Worm (Caenorhabditis elegans) whole organism, L2 larva: ENCODE data around the gene dhs-8.

ENCODE experiments used
- C34F6.9 ChIP-seq: fragments of 150-350 bp; optimal IDR thresholded peaks from 2 replicates; lab custom pipeline; 2014; ENCODE audit warnings: missing biosample characterization, missing genetic modification characterization
- F13H6.1 ChIP-seq: sonication (generic microtip); optimal IDR thresholded peaks from 2 replicates; lab custom pipeline; 2016; ENCODE audit warnings: missing genetic modification characterization, missing compliant biosample characterization
- aly-2 ChIP-seq: fragments of 150-350 bp; optimal IDR thresholded peaks from 2 replicates; lab custom pipeline; 2014; ENCODE audit warnings: missing biosample characterization, missing genetic modification characterization
- ama-1 ChIP-seq: fragments of 150-350 bp; optimal IDR thresholded peaks from 2 replicates; lab custom pipeline; 2018; ENCODE audit warnings: inconsistent platforms
- blmp-1 ChIP-seq: sonication (generic microtip); optimal IDR thresholded peaks from 2 replicates; lab custom pipeline; 2017; ENCODE audit warnings: missing genetic modification characterization, mild to moderate bottlenecking, missing compliant biosample characterization, antibody characterized with exemption, moderate library complexity; ENCODE audit not compliant: insufficient read depth
- ceh-16 ChIP-seq: fragments of 150-350 bp; optimal IDR thresholded peaks from 2 replicates; lab custom pipeline; 2014; ENCODE audit warnings: missing biosample characterization, missing genetic modification characterization
- ceh-82 ChIP-seq: fragments of 150-350 bp; optimal IDR thresholded peaks from 2 replicates; lab custom pipeline; 2014; ENCODE audit warnings: missing biosample characterization, missing genetic modification characterization
- crh-2 ChIP-seq: sonication (generic microtip); optimal IDR thresholded peaks from 2 replicates; lab custom pipeline; 2017; ENCODE audit warnings: missing biosample characterization, missing genetic modification characterization
- dmd-4 ChIP-seq: sonication (generic microtip); optimal IDR thresholded peaks from 2 replicates; lab custom pipeline; 2017; ENCODE audit warnings: missing biosample characterization, missing genetic modification characterization
- egl-27 ChIP-seq: sonication (generic microtip); optimal IDR thresholded peaks from 3 replicates; lab custom pipeline; 2017; ENCODE audit warnings: missing biosample characterization, missing genetic modification reagents, missing genetic modification characterization
- elt-1 ChIP-seq: fragments of 150-350 bp; optimal IDR thresholded peaks from 2 replicates; lab custom pipeline; 2014; ENCODE audit warnings: missing biosample characterization, missing genetic modification characterization
- elt-3 ChIP-seq: sonication (generic microtip); optimal IDR thresholded peaks from 2 replicates; lab custom pipeline; 2017; ENCODE audit warnings: missing biosample characterization, missing genetic modification characterization
- fos-1 ChIP-seq: fragments of 150-350 bp; optimal IDR thresholded peaks from 2 replicates; lab custom pipeline; 2014; ENCODE audit warnings: missing biosample characterization, missing genetic modification characterization
- gmeb-1 ChIP-seq: fragments of 150-350 bp; optimal IDR thresholded peaks from 2 replicates; lab custom pipeline; 2014; ENCODE audit warnings: missing biosample characterization, missing genetic modification characterization
- lin-13 ChIP-seq: fragments of 150-350 bp; optimal IDR thresholded peaks from 2 replicates; lab custom pipeline; 2014; ENCODE audit warnings: missing biosample characterization, missing genetic modification reagents, missing genetic modification characterization
- lin-39 ChIP-seq: fragments of 150-350 bp; optimal IDR thresholded peaks from 2 replicates; lab custom pipeline; 2014; ENCODE audit warnings: missing biosample characterization, missing genetic modification reagents, missing genetic modification characterization
- lsy-2 ChIP-seq, 2 experiments: fragments of 150-350 bp in 1 of 2; sonication (generic microtip) in 1 of 2; optimal IDR thresholded peaks; 2 replicates each; lab custom pipeline; 2014 to 2017; ENCODE audit warnings: missing biosample characterization in 2 of 2, missing genetic modification characterization in 2 of 2
- mab-5 ChIP-seq: fragments of 150-350 bp; optimal IDR thresholded peaks from 2 replicates; lab custom pipeline; 2014; ENCODE audit warnings: missing biosample characterization, missing genetic modification characterization
- mbf-1 ChIP-seq: sonication (generic microtip); optimal IDR thresholded peaks from 2 replicates; lab custom pipeline; 2017; ENCODE audit warnings: missing biosample characterization, missing genetic modification characterization
- mdl-1 ChIP-seq, 2 experiments: fragments of 150-350 bp in 1 of 2; sonication (generic microtip) in 1 of 2; optimal IDR thresholded peaks; 2 replicates each; lab custom pipeline; 2017; ENCODE audit warnings: missing biosample characterization in 2 of 2, missing genetic modification characterization in 2 of 2
- nhr-11 ChIP-seq: fragments of 150-350 bp; optimal IDR thresholded peaks from 2 replicates; lab custom pipeline; 2014; ENCODE audit warnings: missing biosample characterization, missing genetic modification characterization
- nhr-12 ChIP-seq: fragments of 150-350 bp; optimal IDR thresholded peaks from 2 replicates; lab custom pipeline; 2014; ENCODE audit warnings: missing biosample characterization, missing genetic modification characterization
- nhr-129 ChIP-seq: fragments of 150-350 bp; optimal IDR thresholded peaks from 2 replicates; lab custom pipeline; 2014; ENCODE audit warnings: missing biosample characterization, missing genetic modification characterization
- nhr-21 ChIP-seq: fragments of 150-350 bp; optimal IDR thresholded peaks from 2 replicates; lab custom pipeline; 2014; ENCODE audit warnings: missing biosample characterization, missing genetic modification characterization
- nhr-23 ChIP-seq: fragments of 150-350 bp; optimal IDR thresholded peaks from 2 replicates; lab custom pipeline; 2014; ENCODE audit warnings: missing biosample characterization, missing genetic modification reagents, missing genetic modification characterization
- nhr-237 ChIP-seq: fragments of 150-350 bp; optimal IDR thresholded peaks from 2 replicates; lab custom pipeline; 2014; ENCODE audit warnings: missing biosample characterization, missing genetic modification characterization
- nhr-25 ChIP-seq: fragments of 150-350 bp; sonication (generic microtip); optimal IDR thresholded peaks from 3 replicates; lab custom pipeline; 2014; ENCODE audit warnings: missing biosample characterization, missing genetic modification characterization
- peb-1 ChIP-seq: fragments of 150-350 bp; optimal IDR thresholded peaks from 2 replicates; lab custom pipeline; 2014; ENCODE audit warnings: missing biosample characterization, missing genetic modification characterization
- skn-1 ChIP-seq: sonication (generic microtip); optimal IDR thresholded peaks from 2 replicates; lab custom pipeline; 2017; ENCODE audit warnings: missing biosample characterization, missing genetic modification characterization
- sma-3 ChIP-seq: sonication (generic microtip); optimal IDR thresholded peaks from 2 replicates; lab custom pipeline; 2016; ENCODE audit warnings: missing genetic modification reagents, missing genetic modification characterization, missing compliant biosample characterization
- sma-9 ChIP-seq, 2 experiments: fragments of 150-350 bp in 1 of 2; sonication (generic microtip) in 1 of 2; optimal IDR thresholded peaks; 2 replicates each; lab custom pipeline; 2014 to 2016; ENCODE audit warnings: missing genetic modification characterization in 2 of 2, mild to moderate bottlenecking in 1 of 2, missing biosample characterization in 1 of 2, missing compliant biosample characterization in 1 of 2, missing genetic modification reagents in 1 of 2, moderate library complexity in 1 of 2
- snpc-4 ChIP-seq: fragments of 150-350 bp; optimal IDR thresholded peaks from 2 replicates; lab custom pipeline; 2014; ENCODE audit warnings: missing biosample characterization, missing genetic modification characterization
- unc-39 ChIP-seq: fragments of 150-350 bp; optimal IDR thresholded peaks from 2 replicates; lab custom pipeline; 2014; ENCODE audit warnings: missing biosample characterization, missing genetic modification characterization
- unc-55 ChIP-seq: fragments of 150-350 bp; sonication (generic microtip); optimal IDR thresholded peaks from 3 replicates; lab custom pipeline; 2014; ENCODE audit warnings: missing biosample characterization, missing genetic modification reagents, missing genetic modification characterization
- unc-62 ChIP-seq: fragments of 150-350 bp; optimal IDR thresholded peaks from 2 replicates; lab custom pipeline; 2014; ENCODE audit warnings: missing biosample characterization, missing genetic modification reagents, missing genetic modification characterization
- ztf-1 ChIP-seq: fragments of 200-800 bp; sonication (Bioruptor generic); conservative IDR thresholded peaks from 2 replicates; pipeline ENCODE4 v1.3.6; 2022; ENCODE audit warnings: missing genetic modification characterization, missing compliant biosample characterization
- ztf-11 ChIP-seq: sonication (generic microtip); optimal IDR thresholded peaks from 2 replicates; lab custom pipeline; 2017; ENCODE audit warnings: missing biosample characterization, missing genetic modification characterization
- ztf-4 ChIP-seq: fragments of 150-350 bp; optimal IDR thresholded peaks from 2 replicates; lab custom pipeline; 2014; ENCODE audit warnings: missing biosample characterization, missing genetic modification characterization

The dhs-8 gene

ce11 chrII:14488661-14489060 is 9.2 kb upstream of the dhs-8 start, which contains the start of gene usp-14 (continued):
- TF ChIP-seq nhr-12 (tag; lab: Kevin White, UChicago) (no peak), sma-9 (GFP tag; optimal IDR thresholded peaks at IDR 0.05; lab: Kevin White, UChicago) (peak; percentile 19), sma-9 (tag; optimal IDR thresholded peaks at IDR 0.05; lab: Kevin White, UChicago) (no peak), nhr-11 (no peak), elt-1 (tag; lab: Kevin White, UChicago) (no peak), nhr-129 (tag; lab: Kevin White, UChicago) (peak; percentile 43), elt-3 (tag; lab: Kevin White, UChicago) (no peak), lin-39 (tag; lab: Kevin White, UChicago) (no peak), mab-5 (no peak), mdl-1 (tag; optimal IDR thresholded peaks at IDR 0.05; lab: Kevin White, UChicago) (no peak), snpc-4 (tag; lab: Kevin White, UChicago) (peak; percentile 14), unc-39 (tag; lab: Kevin White, UChicago) (no peak), nhr-237 (no peak), ztf-4 (tag; lab: Kevin White, UChicago) (no peak), sma-3 (peak; percentile 26), ztf-11 (tag; lab: Kevin White, UChicago) (no peak), nhr-23 (tag; lab: Kevin White, UChicago) (no peak), peb-1 (no peak), ceh-16 (tag; lab: Kevin White, UChicago) (no peak), mbf-1 (no peak), ztf-1 (GFP tag; lab: Robert Waterston, UW) (no peak)

DNA sequence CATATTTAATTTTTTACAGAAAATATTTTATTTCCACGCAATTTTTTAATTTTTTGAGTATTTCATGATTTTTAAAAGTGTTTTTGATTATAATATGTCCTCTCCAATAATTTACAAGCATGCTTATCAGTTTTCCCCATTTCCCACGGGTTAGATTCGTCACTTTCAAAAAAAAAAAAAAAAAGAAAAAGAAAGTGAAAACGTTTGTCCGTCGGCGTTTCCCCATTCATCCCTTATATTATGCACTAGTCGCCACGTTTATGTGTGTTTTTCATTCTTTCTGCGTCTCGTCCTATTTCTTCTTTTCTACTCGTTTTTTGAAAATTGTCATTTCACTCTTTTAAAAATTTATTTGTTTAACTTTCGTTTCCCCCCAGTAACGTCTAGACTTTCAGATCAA is 8.4 kb upstream of the dhs-8 start, which contains the start of gene vnut-1:
Gene vnut-1, plus strand, starts transcription at position 396 of the 400 bp plus-strand sequence.
- TF ChIP-seq lin-13 (GFP tag; lab: Kevin White, UChicago) (peak; percentile 30), fos-1 (peak; percentile 78), sma-9 (GFP tag; optimal IDR thresholded peaks at IDR 0.05; lab: Kevin White, UChicago) (peak; percentile 57), sma-9 (tag; optimal IDR thresholded peaks at IDR 0.05; lab: Kevin White, UChicago) (no peak), F13H6.1 (tag; lab: Kevin White, UChicago) (peak; percentile 33), skn-1 (tag; lab: Kevin White, UChicago) (peak; percentile 14), egl-27 (tag; lab: Kevin White, UChicago) (no peak), gmeb-1 (tag; lab: Kevin White, UChicago) (peak; percentile 27), lsy-2 (tag; optimal IDR thresholded peaks at IDR 0.05; lab: Kevin White, UChicago) (peak in 1 of 2 experiments; percentile 51), C34F6.9 (tag; lab: Kevin White, UChicago) (peak; percentile 27), ceh-16 (tag; lab: Kevin White, UChicago) (no peak), ceh-82 (tag; lab: Kevin White, UChicago) (no peak), unc-55 (GFP tag; lab: Kevin White, UChicago) (peak; percentile 13), dmd-4 (tag; lab: Kevin White, UChicago) (no peak), lin-39 (tag; lab: Kevin White, UChicago) (no peak), blmp-1 (tag; lab: Kevin White, UChicago) (peak; percentile 94), nhr-25 (peak; percentile 17), nhr-11 (no peak), nhr-21 (tag; lab: Kevin White, UChicago) (no peak), crh-2 (tag; lab: Kevin White, UChicago) (peak; percentile 92)
- TF ChIP-seq, all 48 proteins: peak for 12

DNA sequence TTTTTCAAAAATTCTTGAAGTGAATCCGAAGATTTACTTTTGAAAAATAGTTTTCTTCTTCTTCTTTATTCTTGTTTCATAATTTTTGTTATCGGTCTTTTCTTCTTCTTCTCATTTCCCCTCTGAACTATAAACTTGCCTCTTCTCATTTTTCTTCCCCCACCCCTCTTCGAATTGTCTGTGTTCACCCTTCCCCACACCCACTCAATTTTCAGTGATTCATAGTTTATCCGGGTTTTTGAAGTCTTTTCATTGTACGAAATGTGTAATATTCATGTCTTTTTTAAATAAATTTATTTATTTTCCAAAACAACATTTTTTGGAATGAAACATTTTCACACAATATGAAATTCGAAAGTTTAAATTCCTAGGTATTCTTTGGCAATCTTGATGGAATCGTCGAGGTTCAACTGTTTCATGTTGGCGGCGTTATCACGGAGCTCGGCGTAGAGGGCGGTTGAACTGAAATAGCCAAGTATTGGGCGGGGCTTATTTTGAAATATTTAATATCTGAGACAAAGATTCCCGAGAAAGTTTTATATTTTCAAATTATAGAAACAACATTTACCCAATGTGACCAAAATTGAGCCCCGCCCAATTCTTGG is 5.1 kb upstream of the dhs-8 start:
- no peak for TF ChIP-seq ceh-82 (tag; lab: Kevin White, UChicago)
- TF ChIP-seq ama-1, result peak; percentile 59
- no peak for TF ChIP-seq unc-62 (GFP tag; lab: Kevin White, UChicago)
- no peak for TF ChIP-seq ztf-4 (tag; lab: Kevin White, UChicago)
- TF ChIP-seq aly-2 (tag; lab: Kevin White, UChicago), result no peak
